Worm (Caenorhabditis elegans) whole organism, L4 larva: ENCODE measurements around the gene K07C11.8.

Experiments used
- F26F4.8 ChIP-seq: fragments of 200-800 bp; sonication (Bioruptor generic); conservative IDR thresholded peaks from 2 replicates; pipeline ENCODE4 v1.3.6; 2022; ENCODE audit warnings: missing genetic modification characterization, missing compliant biosample characterization
- cey-2 ChIP-seq: sonication (generic microtip); optimal IDR thresholded peaks from 3 replicates; lab custom pipeline; 2017; ENCODE audit warnings: missing genetic modification characterization, mild to moderate bottlenecking, missing compliant biosample characterization, antibody characterized with exemption, borderline replicate concordance; ENCODE audit not compliant: insufficient read depth
- duxl-1 ChIP-seq: sonication (generic microtip); optimal IDR thresholded peaks from 2 replicates; lab custom pipeline; 2016; ENCODE audit warnings: mild to moderate bottlenecking, missing genetic modification characterization, moderate library complexity, missing compliant biosample characterization; ENCODE audit not compliant: poor library complexity
- hlh-11 ChIP-seq: fragments of 200-800 bp; sonication (Bioruptor generic); optimal IDR thresholded peaks from 2 replicates; lab custom pipeline; 2018; ENCODE audit warnings: mild to moderate bottlenecking, missing genetic modification characterization, missing compliant biosample characterization
- lin-39 ChIP-seq: fragments of 150-350 bp; optimal IDR thresholded peaks from 2 replicates; lab custom pipeline; 2014; ENCODE audit warnings: missing biosample characterization, missing genetic modification reagents, missing genetic modification characterization
- lsy-2 ChIP-seq, 2 experiments: fragments of 150-350 bp in 1 of 2; sonication (generic microtip) in 1 of 2; optimal IDR thresholded peaks; 2 replicates each; lab custom pipeline; 2014 to 2017; ENCODE audit warnings: missing biosample characterization in 2 of 2, missing genetic modification characterization in 2 of 2
- mdl-1 ChIP-seq, 2 experiments: fragments of 150-350 bp in 1 of 2; sonication (generic microtip) in 1 of 2; optimal IDR thresholded peaks; 2 replicates each; lab custom pipeline; 2014 to 2017; ENCODE audit warnings: missing biosample characterization in 2 of 2, missing genetic modification characterization in 2 of 2
- mdt-29 ChIP-seq: fragments of 200-800 bp; sonication (Bioruptor generic); IDR thresholded peaks from 2 replicates; pipeline ENCODE4 v1.3.6; 2022; ENCODE audit warnings: missing genetic modification reagents, missing genetic modification characterization, missing compliant biosample characterization
- mep-1 ChIP-seq: fragments of 150-350 bp; sonication (generic microtip); optimal IDR thresholded peaks from 3 replicates; lab custom pipeline; 2014; ENCODE audit warnings: missing biosample characterization, missing genetic modification characterization
- nhr-11 ChIP-seq: fragments of 150-350 bp; optimal IDR thresholded peaks from 2 replicates; lab custom pipeline; 2014; ENCODE audit warnings: missing biosample characterization, missing genetic modification characterization
- nhr-237 ChIP-seq: sonication (generic microtip); optimal IDR thresholded peaks from 2 replicates; lab custom pipeline; 2017; ENCODE audit warnings: missing biosample characterization, missing genetic modification characterization
- nhr-25 ChIP-seq: sonication (generic microtip); optimal IDR thresholded peaks from 2 replicates; lab custom pipeline; 2017; ENCODE audit warnings: missing genetic modification characterization, mild to moderate bottlenecking, missing compliant biosample characterization, antibody characterized with exemption, moderate library complexity, borderline replicate concordance; ENCODE audit not compliant: insufficient read depth
- unc-39 ChIP-seq: sonication (generic microtip); optimal IDR thresholded peaks from 2 replicates; lab custom pipeline; 2017; ENCODE audit warnings: missing biosample characterization, missing genetic modification characterization
- zfp-2 ChIP-seq: sonication (generic microtip); optimal IDR thresholded peaks from 2 replicates; lab custom pipeline; 2016; ENCODE audit warnings: mild to moderate bottlenecking, missing genetic modification characterization, missing compliant biosample characterization

- TF ChIP-seq zfp-2 = no peak
- TF ChIP-seq mep-1 (tag; lab: Kevin White, UChicago) = no peak
- TF ChIP-seq unc-39 (tag; lab: Kevin White, UChicago) = no peak
- TF ChIP-seq duxl-1 = no peak
- TF ChIP-seq nhr-237 (tag; lab: Kevin White, UChicago) = no peak
- no peak for TF ChIP-seq lsy-2 (tag; optimal IDR thresholded peaks at IDR 0.05; lab: Kevin White, UChicago)
- no peak for TF ChIP-seq lin-39 (tag; lab: Kevin White, UChicago)
- no peak for TF ChIP-seq mdl-1 (tag; optimal IDR thresholded peaks at IDR 0.05; lab: Kevin White, UChicago)
- no peak for TF ChIP-seq mdt-29 (GFP tag; lab: Robert Waterston, UW)
- TF ChIP-seq nhr-25 (tag; lab: Kevin White, UChicago) = no peak
- TF ChIP-seq F26F4.8 (GFP tag; lab: Robert Waterston, UW) = no peak
- no peak for TF ChIP-seq nhr-11 (tag; lab: Kevin White, UChicago)
- no peak for TF ChIP-seq cey-2 (tag; lab: Kevin White, UChicago)
- no peak for TF ChIP-seq hlh-11
Observed at ce11 chrV:8250208-8250607, 32.5 kb upstream of the K07C11.8 start, which contains the start of gene C16D9.6.
